Worm (Caenorhabditis elegans) whole organism, early embryonic: ENCODE results near the gene unk-1.

Experiments
- ama-1 ChIP-seq: fragments of 150-350 bp; optimal IDR thresholded peaks from 2 replicates; lab custom pipeline; 2014
- ets-7 ChIP-seq: sonication (generic microtip); optimal IDR thresholded peaks from 2 replicates; lab custom pipeline; 2016; ENCODE audit warnings: missing genotype, missing genetic modification characterization, missing compliant biosample characterization
- flt-1 ChIP-seq: fragments of 200-800 bp; sonication (Bioruptor generic); IDR thresholded peaks from 2 replicates; pipeline ENCODE4 v1.3.6; 2022; ENCODE audit warnings: missing genetic modification characterization, missing compliant biosample characterization
- hmbx-1 ChIP-seq: sonication (generic microtip); optimal IDR thresholded peaks from 2 replicates; lab custom pipeline; 2016; ENCODE audit warnings: mild to moderate bottlenecking, missing genetic modification characterization, missing compliant biosample characterization
- hnd-1 ChIP-seq: sonication (generic microtip); optimal IDR thresholded peaks from 2 replicates; lab custom pipeline; 2016; ENCODE audit warnings: missing genetic modification characterization, missing compliant biosample characterization
- sea-1 ChIP-seq: fragments of 200-800 bp; sonication (Bioruptor generic); conservative IDR thresholded peaks from 2 replicates; pipeline ENCODE4 v1.3.6; 2022; ENCODE audit warnings: missing genetic modification characterization, missing compliant biosample characterization
- tbx-37 ChIP-seq: fragments of 200-800 bp; sonication (Bioruptor generic); conservative IDR thresholded peaks from 2 replicates; pipeline ENCODE4 v1.3.6; 2022; ENCODE audit warnings: missing genetic modification reagents, missing genetic modification characterization, missing compliant biosample characterization
- tra-4 ChIP-seq: sonication (generic microtip); optimal IDR thresholded peaks from 2 replicates; lab custom pipeline; 2017; ENCODE audit warnings: missing genetic modification characterization, missing compliant biosample characterization

DNA sequence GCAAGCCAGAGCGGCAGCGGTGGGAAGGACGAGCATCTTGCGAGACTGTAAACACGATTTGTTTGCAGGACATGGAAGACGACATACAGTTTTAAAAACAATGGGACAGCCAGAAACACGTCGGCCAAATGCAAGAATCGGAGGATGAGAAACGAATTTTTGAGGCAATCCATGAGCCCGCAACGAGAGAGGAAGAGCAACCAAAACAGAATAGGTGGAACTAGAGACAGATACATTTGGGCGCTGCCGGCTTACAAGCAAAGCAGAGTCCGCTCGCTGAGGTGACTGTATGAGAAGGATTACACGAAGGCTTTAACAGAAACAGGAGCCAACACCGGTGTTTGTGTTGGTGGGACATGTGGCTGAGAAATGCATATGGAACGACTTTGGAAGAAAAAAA lies 20.3 kb upstream of the unk-1 start:
- TF ChIP-seq ama-1 (no peak), tbx-37 (GFP tag; lab: Robert Waterston, UW) (no peak), hmbx-1 (tag; lab: Kevin White, UChicago) (no peak), sea-1 (GFP tag; lab: Robert Waterston, UW) (no peak), ets-7 (tag; lab: Kevin White, UChicago) (no peak), tra-4 (no peak), flt-1 (GFP tag; lab: Robert Waterston, UW) (no peak), hnd-1 (tag; lab: Kevin White, UChicago) (no peak)
